Fruit fly (Drosophila melanogaster) whole organism, embryonic: ENCODE data around the gene Rnf146.

Experiments
- Asciz ChIP-seq: fragments of 200-800 bp; sonication (Bioruptor generic); optimal IDR thresholded peaks from 2 replicates; lab custom pipeline; 2017; ENCODE audit warnings: missing biosample characterization, mild to moderate bottlenecking, missing genetic modification characterization, missing genetic modification reagents
- CG10543 ChIP-seq: fragments of 200-800 bp; sonication (Bioruptor generic); optimal IDR thresholded peaks from 3 replicates; lab custom pipeline; 2017; ENCODE audit warnings: missing biosample characterization, mild to moderate bottlenecking, missing genetic modification characterization, moderate library complexity
- CG11696 ChIP-seq: fragments of 200-800 bp; sonication (Bioruptor generic); IDR thresholded peaks from 2 replicates; pipeline ENCODE4 v1.3.6; 2022; ENCODE audit warnings: missing biosample characterization, missing genetic modification characterization
- CG1647 ChIP-seq: fragments of 200-800 bp; sonication (Bioruptor generic); optimal IDR thresholded peaks from 3 replicates; lab custom pipeline; 2016; ENCODE audit warnings: missing biosample characterization, missing genetic modification characterization
- CG2116 ChIP-seq: fragments of 200-800 bp; sonication (Bioruptor generic); optimal IDR thresholded peaks from 3 replicates; lab custom pipeline; 2018; ENCODE audit warnings: missing biosample characterization, mild to moderate bottlenecking, missing genetic modification characterization
- CG3407 ChIP-seq: fragments of 200-800 bp; sonication (Bioruptor generic); optimal IDR thresholded peaks from 2 replicates; lab custom pipeline; 2018; ENCODE audit warnings: missing biosample characterization, mild to moderate bottlenecking, missing genetic modification characterization
- CG34224 ChIP-seq: fragments of 200-800 bp; sonication (Bioruptor generic); IDR thresholded peaks from 3 replicates; pipeline ENCODE4 v1.3.6; 2022; ENCODE audit warnings: missing biosample characterization, missing genetic modification characterization; ENCODE audit not compliant: partially characterized antibody
- CG4328 ChIP-seq: fragments of 200-800 bp; sonication (Bioruptor generic); optimal IDR thresholded peaks from 3 replicates; lab custom pipeline; 2017; ENCODE audit warnings: missing biosample characterization, missing genetic modification reagents, missing genetic modification characterization
- CG7271 ChIP-seq: fragments of 200-800 bp; sonication (Bioruptor generic); optimal IDR thresholded peaks from 2 replicates; lab custom pipeline; 2018; ENCODE audit warnings: missing biosample characterization, mild to moderate bottlenecking, missing genetic modification characterization, moderate library complexity
- CG7372 ChIP-seq: fragments of 200-800 bp; sonication (Bioruptor generic); IDR thresholded peaks from 2 replicates; pipeline ENCODE4 v1.3.6; 2022; ENCODE audit warnings: missing biosample characterization, missing genetic modification characterization
- CG8359 ChIP-seq: fragments of 200-800 bp; sonication (Bioruptor generic); optimal IDR thresholded peaks from 2 replicates; lab custom pipeline; 2017; ENCODE audit warnings: missing biosample characterization, mild to moderate bottlenecking, missing genetic modification characterization, borderline replicate concordance
- CG8765 ChIP-seq: fragments of 200-800 bp; sonication (Bioruptor generic); IDR thresholded peaks from 2 replicates; pipeline ENCODE4 v1.3.6; 2022; ENCODE audit warnings: missing biosample characterization, missing genetic modification characterization
- CG9932 ChIP-seq: fragments of 200-800 bp; sonication (Bioruptor generic); IDR thresholded peaks from 2 replicates; pipeline ENCODE4 v1.3.6; 2022; ENCODE audit warnings: missing biosample characterization, missing genetic modification characterization
- CkIIα-i1 ChIP-seq: fragments of 200-800 bp; sonication (Bioruptor generic); IDR thresholded peaks from 2 replicates; pipeline ENCODE4 v1.3.6; 2022; ENCODE audit warnings: missing biosample characterization, missing genetic modification characterization
- Dek ChIP-seq: fragments of 200-800 bp; sonication (Bioruptor generic); optimal IDR thresholded peaks from 3 replicates; lab custom pipeline; 2019; ENCODE audit warnings: missing biosample characterization, mild to moderate bottlenecking, missing genetic modification characterization, moderate library complexity
- Doc2 ChIP-seq: fragments of 200-800 bp; sonication (Bioruptor generic); IDR thresholded peaks from 2 replicates; pipeline ENCODE4 v1.3.6; 2022; ENCODE audit warnings: missing biosample characterization, missing genetic modification characterization
- Ets65A ChIP-seq: fragments of 200-800 bp; sonication (Bioruptor generic); peaks from one replicate; lab custom pipeline; 2016; ENCODE audit warnings: missing biosample characterization, missing genetic modification characterization
- Fer2 ChIP-seq: fragments of 200-800 bp; sonication (Bioruptor generic); optimal IDR thresholded peaks from 2 replicates; lab custom pipeline; 2018; ENCODE audit warnings: missing biosample characterization, mild to moderate bottlenecking, missing genetic modification characterization, moderate library complexity
- H15 ChIP-seq: fragments of 200-800 bp; sonication (Bioruptor generic); IDR thresholded peaks from 3 replicates; pipeline ENCODE4 v1.3.6; 2022; ENCODE audit warnings: missing biosample characterization, missing genetic modification characterization
- Hr78 ChIP-seq, 2 experiments: fragments of 200-800 bp in 1 of 2; fragments of >200 bp in 1 of 2; sonication (Bioruptor generic) in 1 of 2; optimal IDR thresholded peaks; 2 replicates each; lab custom pipeline; 2017 to 2019; ENCODE audit warnings: missing biosample characterization in 2 of 2, missing genetic modification characterization in 2 of 2, mild to moderate bottlenecking in 1 of 2, moderate library complexity in 1 of 2
- Meics ChIP-seq: fragments of 200-800 bp; sonication (Bioruptor generic); optimal IDR thresholded peaks from 2 replicates; lab custom pipeline; 2017; ENCODE audit warnings: missing biosample characterization, mild to moderate bottlenecking, missing genetic modification characterization
- Mrtf ChIP-seq: fragments of 200-800 bp; sonication (Bioruptor generic); IDR thresholded peaks from 3 replicates; pipeline ENCODE4 v1.3.6; 2022; ENCODE audit warnings: missing biosample characterization, missing genetic modification characterization
- Oli ChIP-seq: fragments of 200-800 bp; sonication (Bioruptor generic); optimal IDR thresholded peaks from 2 replicates; lab custom pipeline; 2018; ENCODE audit warnings: missing biosample characterization, mild to moderate bottlenecking, missing genetic modification characterization, moderate library complexity
- Optix ChIP-seq: fragments of 200-800 bp; sonication (Bioruptor generic); IDR thresholded peaks from 3 replicates; pipeline ENCODE4 v1.3.6; 2022; ENCODE audit warnings: missing biosample characterization, missing genetic modification characterization
- Poxn ChIP-seq: fragments of 200-800 bp; sonication (Bioruptor generic); IDR thresholded peaks from 2 replicates; pipeline ENCODE4 v1.3.6; 2022; ENCODE audit warnings: missing biosample characterization, missing genetic modification characterization
- Ptx1 ChIP-seq: fragments of 200-800 bp; sonication (Bioruptor generic); IDR thresholded peaks from 2 replicates; pipeline ENCODE4 v1.3.6; 2022; ENCODE audit warnings: missing biosample characterization, missing genetic modification characterization
- Scr ChIP-seq: fragments of 200-800 bp; sonication (Bioruptor generic); IDR thresholded peaks from 2 replicates; pipeline ENCODE4 v1.3.6; 2022; ENCODE audit warnings: missing biosample characterization, missing genetic modification characterization; ENCODE audit not compliant: partially characterized antibody
- ac ChIP-seq: fragments of 200-800 bp; sonication (Bioruptor generic); optimal IDR thresholded peaks from 3 replicates; lab custom pipeline; 2017; ENCODE audit warnings: missing biosample characterization, mild to moderate bottlenecking, missing genetic modification characterization
- bsh ChIP-seq, 2 experiments: fragments of 200-800 bp; sonication (Bioruptor generic); optimal IDR thresholded peaks; 2 replicates each; lab custom pipeline; 2017 to 2018; ENCODE audit warnings: mild to moderate bottlenecking in 2 of 2, missing biosample characterization in 2 of 2, missing genetic modification characterization in 2 of 2, moderate library complexity in 1 of 2
- cwo ChIP-seq: fragments of 200-800 bp; sonication (Bioruptor generic); optimal IDR thresholded peaks from 3 replicates; lab custom pipeline; 2017; ENCODE audit warnings: missing biosample characterization, missing genetic modification characterization, mild to moderate bottlenecking, moderate library complexity, missing genetic modification reagents
- dati ChIP-seq: fragments of 200-800 bp; sonication (Bioruptor generic); IDR thresholded peaks from 2 replicates; pipeline ENCODE4 v1.3.6; 2022; ENCODE audit warnings: missing biosample characterization, missing genetic modification characterization
- en ChIP-seq: fragments of 200-800 bp; sonication (Bioruptor generic); optimal IDR thresholded peaks from 2 replicates; lab custom pipeline; 2016; ENCODE audit warnings: missing biosample characterization, missing genetic modification characterization
- gsb-n ChIP-seq: fragments of 200-800 bp; sonication (Bioruptor generic); optimal IDR thresholded peaks from 3 replicates; lab custom pipeline; 2018; ENCODE audit warnings: missing biosample characterization, mild to moderate bottlenecking, missing genetic modification characterization
- gt ChIP-seq: fragments of 200-800 bp; sonication (Bioruptor generic); IDR thresholded peaks from 2 replicates; pipeline ENCODE4 v1.3.6; 2022; ENCODE audit warnings: missing biosample characterization, missing genetic modification characterization
- jigr1 ChIP-seq: fragments of 200-800 bp; sonication (Bioruptor generic); IDR thresholded peaks from 3 replicates; pipeline ENCODE4 v1.3.6; 2022; ENCODE audit warnings: missing biosample characterization, missing genetic modification characterization
- mam ChIP-seq: fragments of 200-800 bp; sonication (Bioruptor generic); optimal IDR thresholded peaks from 3 replicates; lab custom pipeline; 2016; ENCODE audit warnings: missing biosample characterization, missing genetic modification characterization
- nerfin-2 ChIP-seq: fragments of 200-800 bp; sonication (Bioruptor generic); IDR thresholded peaks from 2 replicates; pipeline ENCODE4 v1.3.6; 2022; ENCODE audit warnings: missing biosample characterization, missing genetic modification characterization; ENCODE audit not compliant: partially characterized antibody
- nmo ChIP-seq: fragments of 200-800 bp; sonication (Bioruptor generic); optimal IDR thresholded peaks from 2 replicates; lab custom pipeline; 2018; ENCODE audit warnings: missing biosample characterization, mild to moderate bottlenecking, missing genetic modification characterization, moderate library complexity
- phol ChIP-seq: fragments of 200-800 bp; sonication (Bioruptor generic); optimal IDR thresholded peaks from 3 replicates; lab custom pipeline; 2018; ENCODE audit warnings: missing biosample characterization, mild to moderate bottlenecking, missing genetic modification characterization, moderate library complexity
- ranshi ChIP-seq: fragments of 200-800 bp; sonication (Bioruptor generic); IDR thresholded peaks from 2 replicates; pipeline ENCODE4 v1.3.6; 2022; ENCODE audit warnings: missing biosample characterization, missing genetic modification characterization
- slp2 ChIP-seq: fragments of 200-800 bp; sonication (Bioruptor generic); optimal IDR thresholded peaks from 2 replicates; lab custom pipeline; 2016; ENCODE audit warnings: missing biosample characterization, missing genetic modification characterization
- sob ChIP-seq: fragments of 200-800 bp; sonication (Bioruptor generic); IDR thresholded peaks from 2 replicates; pipeline ENCODE4 v1.3.6; 2022; ENCODE audit warnings: missing biosample characterization, missing genetic modification characterization
- tll ChIP-seq, 2 experiments: fragments of 200-800 bp in 1 of 2; fragments of >200 bp in 1 of 2; sonication (Bioruptor generic) in 1 of 2; optimal IDR thresholded peaks; 2 replicates each; lab custom pipeline; 2017 to 2019; ENCODE audit warnings: missing biosample characterization in 2 of 2, missing genetic modification characterization in 2 of 2, mild to moderate bottlenecking in 1 of 2, moderate library complexity in 1 of 2
- tup ChIP-seq: fragments of 200-800 bp; sonication (Bioruptor generic); optimal IDR thresholded peaks from 2 replicates; lab custom pipeline; 2016; ENCODE audit warnings: missing biosample characterization, mild to moderate bottlenecking, missing genetic modification characterization, moderate library complexity
- twi ChIP-seq: fragments of 200-800 bp; optimal IDR thresholded peaks from 2 replicates; lab custom pipeline; 2019; ENCODE audit warnings: missing biosample characterization, mild to moderate bottlenecking, missing genetic modification characterization, moderate library complexity
- wek ChIP-seq: fragments of 200-800 bp; sonication (Bioruptor generic); optimal IDR thresholded peaks from 3 replicates; lab custom pipeline; 2018; ENCODE audit warnings: missing biosample characterization, mild to moderate bottlenecking, missing genetic modification characterization, moderate library complexity
- z ChIP-seq: fragments of 200-800 bp; sonication (Bioruptor generic); IDR thresholded peaks from 3 replicates; pipeline ENCODE4 v1.3.6; 2022; ENCODE audit warnings: missing biosample characterization, missing genetic modification characterization
- zfh1 ChIP-seq: fragments of 200-800 bp; sonication (Bioruptor generic); IDR thresholded peaks from 3 replicates; pipeline ENCODE4 v1.3.6; 2022; ENCODE audit warnings: missing biosample characterization, missing genetic modification characterization

Gene Rnf146

DNA sequence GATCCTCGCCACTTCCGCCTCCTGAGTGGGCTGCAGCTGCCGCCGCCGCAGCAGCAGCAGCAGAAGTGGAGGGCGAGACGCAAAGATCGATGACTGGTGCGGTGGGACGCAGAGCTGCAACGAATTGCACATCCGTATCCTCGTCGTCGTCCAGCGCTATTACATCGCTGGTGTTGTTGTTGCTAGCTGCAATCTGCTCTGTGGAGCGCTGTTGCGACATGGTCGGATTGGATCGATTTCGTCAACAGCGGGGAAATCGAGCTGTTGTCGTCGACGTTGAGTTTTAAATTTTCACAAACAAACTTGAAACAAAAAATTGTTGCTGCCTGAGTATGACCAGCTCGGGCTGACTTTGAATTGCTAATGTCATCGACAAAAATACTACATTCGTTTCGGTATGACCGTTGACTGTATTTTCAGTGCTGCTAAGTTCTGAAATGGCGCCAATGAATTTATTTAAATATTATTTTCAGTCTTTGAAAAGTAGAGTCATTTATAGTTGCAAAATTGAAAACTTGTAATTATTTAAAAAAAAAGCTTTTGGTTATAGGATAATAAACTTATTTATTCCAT lies at the start of gene Rnf146 (continued):
- TF ChIP-seq gsb-n (tag; lab: Kevin White, UChicago) = peak; percentile 41
- TF ChIP-seq Optix = 0 out of 3 replicates have a peak, but pooled peaks have one; percentile 17
- 0 out of 3 replicates have a peak, but pooled peaks have one; percentile 43 for TF ChIP-seq z
- TF ChIP-seq nmo (GFP tag; lab: Kevin White, UChicago) = peak; percentile 4
- TF ChIP-seq bsh (GFP tag; optimal IDR thresholded peaks at IDR 0.05; lab: Kevin White, UChicago) = peak in 1 of 2 experiments; percentile 5
- no peak for TF ChIP-seq jigr1 (GFP tag; lab: Robert Waterston, UW)
- no peak for TF ChIP-seq Poxn (GFP tag; lab: Robert Waterston, UW)
- TF ChIP-seq CG8765 (GFP tag; lab: Robert Waterston, UW) = no peak
- TF ChIP-seq, all 482 proteins: peak for 63

DNA sequence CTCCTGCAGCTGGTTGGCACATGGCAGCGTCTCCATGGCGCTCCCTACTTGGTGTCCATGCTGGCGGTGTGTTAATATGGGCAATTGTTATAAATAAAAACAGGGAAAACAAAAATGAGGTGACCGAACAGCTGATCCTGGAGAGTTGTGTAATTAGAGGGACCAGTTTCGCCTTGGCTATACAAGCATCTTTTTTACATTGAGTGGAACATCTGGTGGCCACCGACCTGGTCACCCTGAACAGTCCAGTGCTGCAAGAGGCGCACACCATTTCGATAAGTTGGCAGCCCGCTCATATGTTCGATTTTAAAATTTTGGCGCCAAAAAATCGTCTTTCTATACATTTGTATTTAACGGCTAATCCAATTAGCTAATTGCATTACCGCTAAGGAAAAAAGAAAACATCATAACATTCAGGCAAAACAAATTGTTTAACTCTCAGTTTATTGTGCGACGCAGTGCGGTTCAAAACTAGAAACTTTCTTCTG lies 44.6 kb upstream of the Rnf146 start, which contains the start of the genes CG8765 and Gbeta76C:
Gene CG8765, minus strand, starts transcription at position 154 of the 488 bp plus-strand sequence.
Gene Gbeta76C, plus strand, starts transcription at position 438 of the 488 bp plus-strand sequence.
- peak; percentile 39; the same call in 1 of the 2 replicates for TF ChIP-seq Ptx1 (GFP tag; lab: Robert Waterston, UW)
- TF ChIP-seq CG1647 = peak; percentile 40
- peak; percentile 66 for TF ChIP-seq mam (GFP tag; lab: Kevin White, UChicago)
- TF ChIP-seq Dek = no peak
- peak; percentile 31; the same call in 1 of the 2 replicates for TF ChIP-seq Scr (GFP tag; lab: Robert Waterston, UW)
- TF ChIP-seq ranshi = peak; percentile 88
- TF ChIP-seq Fer2 = no peak
- TF ChIP-seq Meics (GFP tag; lab: Kevin White, UChicago) = no peak
- peak; percentile 77 for TF ChIP-seq CG9932 (GFP tag; lab: Robert Waterston, UW)
- TF ChIP-seq CG34224 (GFP tag; lab: Robert Waterston, UW) = peak; percentile 61; the same call in 2 of the 3 replicates
- TF ChIP-seq en (GFP tag; lab: Kevin White, UChicago) = no peak
- TF ChIP-seq cwo (GFP tag; lab: Kevin White, UChicago) = no peak
- TF ChIP-seq CG2116 (GFP tag; lab: Kevin White, UChicago) = peak; percentile 62
- TF ChIP-seq phol (tag; lab: Kevin White, UChicago) = peak; percentile 70
- no peak for TF ChIP-seq nerfin-2 (GFP tag; lab: Robert Waterston, UW)
- no peak for TF ChIP-seq CG3407 (GFP tag; lab: Kevin White, UChicago)
- no peak for TF ChIP-seq wek (GFP tag; lab: Kevin White, UChicago)
- TF ChIP-seq CG7271 = no peak
- TF ChIP-seq CG11696 (GFP tag; lab: Robert Waterston, UW) = no peak
- no peak for TF ChIP-seq H15 (GFP tag; lab: Robert Waterston, UW)
- no peak for TF ChIP-seq zfh1 (GFP tag; lab: Robert Waterston, UW)
- TF ChIP-seq Ets65A (GFP tag; lab: Kevin White, UChicago) = peak; percentile 95
- no peak for TF ChIP-seq dati (GFP tag; lab: Robert Waterston, UW)
- no peak for TF ChIP-seq Hr78 (GFP tag; optimal IDR thresholded peaks at IDR 0.05; lab: Kevin White, UChicago)
- no peak for TF ChIP-seq CG7372 (GFP tag; lab: Robert Waterston, UW)
- no peak for TF ChIP-seq CG8359
- no peak for TF ChIP-seq Asciz (GFP tag; lab: Kevin White, UChicago)
- TF ChIP-seq Oli (tag; lab: Kevin White, UChicago) = no peak
- TF ChIP-seq nmo (GFP tag; lab: Kevin White, UChicago) = peak; percentile 45
- peak; percentile 35 for TF ChIP-seq CG10543 (GFP tag; lab: Kevin White, UChicago)
- no peak for TF ChIP-seq Mrtf (GFP tag; lab: Robert Waterston, UW)
- TF ChIP-seq tll (GFP tag; optimal IDR thresholded peaks at IDR 0.05; lab: Kevin White, UChicago) = peak in 1 of 2 experiments; percentile 1
- TF ChIP-seq CG4328 (GFP tag; lab: Kevin White, UChicago) = no peak
- peak; percentile 64 for TF ChIP-seq twi (tag; lab: Kevin White, UChicago)
- TF ChIP-seq Doc2 (GFP tag; lab: Robert Waterston, UW) = no peak
- TF ChIP-seq ac (GFP tag; lab: Kevin White, UChicago) = no peak
- no peak for TF ChIP-seq slp2 (GFP tag; lab: Kevin White, UChicago)
- no peak for TF ChIP-seq tup (GFP tag; lab: Kevin White, UChicago)
- no peak for TF ChIP-seq CkIIα-i1
- no peak for TF ChIP-seq gt (GFP tag; lab: Robert Waterston, UW)
- TF ChIP-seq sob (GFP tag; lab: Robert Waterston, UW) = peak; percentile 77
